Worm (Caenorhabditis elegans) whole organism, L2 larva: ENCODE measurements around the gene frpr-7.
"Not testable (repeated sequence)": the region's sequence is repeated elsewhere in the genome, so short reads cannot be mapped to it uniquely, and the experiment has no call there.

Experiments
- F13H6.1 ChIP-seq: sonication (generic microtip); optimal IDR thresholded peaks from 2 replicates; lab custom pipeline; 2016; ENCODE audit warnings: missing genetic modification characterization, missing compliant biosample characterization
- ZK546.5 ChIP-seq: sonication (generic microtip); optimal IDR thresholded peaks from 2 replicates; lab custom pipeline; 2017; ENCODE audit warnings: missing biosample characterization, missing genetic modification characterization
- alr-1 ChIP-seq: fragments of 150-350 bp; optimal IDR thresholded peaks from 2 replicates; lab custom pipeline; 2014; ENCODE audit warnings: missing biosample characterization, missing genetic modification characterization
- aly-2 ChIP-seq: fragments of 150-350 bp; optimal IDR thresholded peaks from 2 replicates; lab custom pipeline; 2014; ENCODE audit warnings: missing biosample characterization, missing genetic modification characterization
- ama-1 ChIP-seq: fragments of 150-350 bp; optimal IDR thresholded peaks from 2 replicates; lab custom pipeline; 2018; ENCODE audit warnings: inconsistent platforms
- ceh-16 ChIP-seq: fragments of 150-350 bp; optimal IDR thresholded peaks from 2 replicates; lab custom pipeline; 2014; ENCODE audit warnings: missing biosample characterization, missing genetic modification characterization
- ceh-82 ChIP-seq: fragments of 150-350 bp; optimal IDR thresholded peaks from 2 replicates; lab custom pipeline; 2014; ENCODE audit warnings: missing biosample characterization, missing genetic modification characterization
- dmd-4 ChIP-seq: sonication (generic microtip); optimal IDR thresholded peaks from 2 replicates; lab custom pipeline; 2017; ENCODE audit warnings: missing biosample characterization, missing genetic modification characterization
- elt-1 ChIP-seq: fragments of 150-350 bp; optimal IDR thresholded peaks from 2 replicates; lab custom pipeline; 2014; ENCODE audit warnings: missing biosample characterization, missing genetic modification characterization
- fos-1 ChIP-seq: fragments of 150-350 bp; optimal IDR thresholded peaks from 2 replicates; lab custom pipeline; 2014; ENCODE audit warnings: missing biosample characterization, missing genetic modification characterization
- gmeb-1 ChIP-seq: fragments of 150-350 bp; optimal IDR thresholded peaks from 2 replicates; lab custom pipeline; 2014; ENCODE audit warnings: missing biosample characterization, missing genetic modification characterization
- lin-11 ChIP-seq: fragments of 150-350 bp; sonication (generic microtip); optimal IDR thresholded peaks from 2 replicates; lab custom pipeline; 2014; ENCODE audit warnings: missing biosample characterization, missing genetic modification characterization, inconsistent platforms, mixed read lengths
- lin-39 ChIP-seq: fragments of 150-350 bp; optimal IDR thresholded peaks from 2 replicates; lab custom pipeline; 2014; ENCODE audit warnings: missing biosample characterization, missing genetic modification reagents, missing genetic modification characterization
- lsy-2 ChIP-seq, 2 experiments: fragments of 150-350 bp in 1 of 2; sonication (generic microtip) in 1 of 2; optimal IDR thresholded peaks; 2 replicates each; lab custom pipeline; 2014 to 2017; ENCODE audit warnings: missing biosample characterization in 2 of 2, missing genetic modification characterization in 2 of 2
- mab-5 ChIP-seq: fragments of 150-350 bp; optimal IDR thresholded peaks from 2 replicates; lab custom pipeline; 2014; ENCODE audit warnings: missing biosample characterization, missing genetic modification characterization
- mbf-1 ChIP-seq: sonication (generic microtip); optimal IDR thresholded peaks from 2 replicates; lab custom pipeline; 2017; ENCODE audit warnings: missing biosample characterization, missing genetic modification characterization
- mdl-1 ChIP-seq, 2 experiments: fragments of 150-350 bp in 1 of 2; sonication (generic microtip) in 1 of 2; optimal IDR thresholded peaks; 2 replicates each; lab custom pipeline; 2017; ENCODE audit warnings: missing biosample characterization in 2 of 2, missing genetic modification characterization in 2 of 2
- nhr-10 ChIP-seq: sonication (generic microtip); optimal IDR thresholded peaks from 2 replicates; lab custom pipeline; 2017; ENCODE audit warnings: missing biosample characterization, missing genetic modification characterization
- nhr-12 ChIP-seq: fragments of 150-350 bp; optimal IDR thresholded peaks from 2 replicates; lab custom pipeline; 2014; ENCODE audit warnings: missing biosample characterization, missing genetic modification characterization
- nhr-129 ChIP-seq: fragments of 150-350 bp; optimal IDR thresholded peaks from 2 replicates; lab custom pipeline; 2014; ENCODE audit warnings: missing biosample characterization, missing genetic modification characterization
- nhr-21 ChIP-seq: fragments of 150-350 bp; optimal IDR thresholded peaks from 2 replicates; lab custom pipeline; 2014; ENCODE audit warnings: missing biosample characterization, missing genetic modification characterization
- nhr-23 ChIP-seq: fragments of 150-350 bp; optimal IDR thresholded peaks from 2 replicates; lab custom pipeline; 2014; ENCODE audit warnings: missing biosample characterization, missing genetic modification reagents, missing genetic modification characterization
- nhr-237 ChIP-seq: fragments of 150-350 bp; optimal IDR thresholded peaks from 2 replicates; lab custom pipeline; 2014; ENCODE audit warnings: missing biosample characterization, missing genetic modification characterization
- nhr-25 ChIP-seq: fragments of 150-350 bp; sonication (generic microtip); optimal IDR thresholded peaks from 3 replicates; lab custom pipeline; 2014; ENCODE audit warnings: missing biosample characterization, missing genetic modification characterization
- nhr-6 ChIP-seq: fragments of 150-350 bp; optimal IDR thresholded peaks from 2 replicates; lab custom pipeline; 2014; ENCODE audit warnings: missing biosample characterization, missing genetic modification characterization
- nhr-77 ChIP-seq: fragments of 150-350 bp; optimal IDR thresholded peaks from 2 replicates; lab custom pipeline; 2014; ENCODE audit warnings: missing biosample characterization, missing genetic modification characterization
- peb-1 ChIP-seq: fragments of 150-350 bp; optimal IDR thresholded peaks from 2 replicates; lab custom pipeline; 2014; ENCODE audit warnings: missing biosample characterization, missing genetic modification characterization
- sem-4 ChIP-seq: fragments of 150-350 bp; optimal IDR thresholded peaks from 2 replicates; lab custom pipeline; 2014; ENCODE audit warnings: missing biosample characterization, missing genetic modification reagents, missing genetic modification characterization
- skn-1 ChIP-seq: sonication (generic microtip); optimal IDR thresholded peaks from 2 replicates; lab custom pipeline; 2017; ENCODE audit warnings: missing biosample characterization, missing genetic modification characterization
- sma-3 ChIP-seq: sonication (generic microtip); optimal IDR thresholded peaks from 2 replicates; lab custom pipeline; 2016; ENCODE audit warnings: missing genetic modification reagents, missing genetic modification characterization, missing compliant biosample characterization
- sma-9 ChIP-seq, 2 experiments: fragments of 150-350 bp in 1 of 2; sonication (generic microtip) in 1 of 2; optimal IDR thresholded peaks; 2 replicates each; lab custom pipeline; 2014 to 2016; ENCODE audit warnings: missing genetic modification characterization in 2 of 2, mild to moderate bottlenecking in 1 of 2, missing biosample characterization in 1 of 2, missing compliant biosample characterization in 1 of 2, missing genetic modification reagents in 1 of 2, moderate library complexity in 1 of 2
- snpc-4 ChIP-seq: fragments of 150-350 bp; optimal IDR thresholded peaks from 2 replicates; lab custom pipeline; 2014; ENCODE audit warnings: missing biosample characterization, missing genetic modification characterization
- unc-39 ChIP-seq: fragments of 150-350 bp; optimal IDR thresholded peaks from 2 replicates; lab custom pipeline; 2014; ENCODE audit warnings: missing biosample characterization, missing genetic modification characterization
- unc-55 ChIP-seq: fragments of 150-350 bp; sonication (generic microtip); optimal IDR thresholded peaks from 3 replicates; lab custom pipeline; 2014; ENCODE audit warnings: missing biosample characterization, missing genetic modification reagents, missing genetic modification characterization
- unc-62 ChIP-seq: fragments of 150-350 bp; optimal IDR thresholded peaks from 2 replicates; lab custom pipeline; 2014; ENCODE audit warnings: missing biosample characterization, missing genetic modification reagents, missing genetic modification characterization
- zag-1 ChIP-seq: fragments of 150-350 bp; optimal IDR thresholded peaks from 2 replicates; lab custom pipeline; 2014; ENCODE audit warnings: missing biosample characterization, missing genetic modification characterization
- ztf-4 ChIP-seq: fragments of 150-350 bp; optimal IDR thresholded peaks from 2 replicates; lab custom pipeline; 2014; ENCODE audit warnings: missing biosample characterization, missing genetic modification characterization

The frpr-7 gene

DNA sequence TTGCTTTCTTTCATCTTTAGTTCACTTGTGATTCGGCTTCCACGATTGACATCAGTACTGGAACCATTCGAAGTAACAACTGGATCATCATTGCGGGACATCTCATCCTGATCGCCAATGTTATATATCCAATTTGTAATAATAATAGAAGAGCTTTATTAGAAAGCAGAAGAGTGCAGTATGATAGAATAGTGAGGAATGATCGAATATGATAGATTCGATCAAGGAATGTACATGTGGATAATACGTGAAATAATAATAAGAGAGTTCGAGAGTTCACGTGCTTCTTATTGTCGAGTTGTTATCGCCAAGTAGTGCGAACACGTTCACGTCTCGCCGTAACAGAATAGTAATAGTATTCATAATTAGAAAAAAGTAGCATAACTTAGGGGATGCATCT lies 668 bp downstream of the frpr-7 start, which contains the start of gene F39B3.3:
TSS of gene F39B3.3 (minus strand) at position 101 of the 400 bp plus-strand sequence.
- TF ChIP-seq lin-11 (tag; lab: Kevin White, UChicago); nhr-21; sem-4: not testable (repeated sequence)

DNA sequence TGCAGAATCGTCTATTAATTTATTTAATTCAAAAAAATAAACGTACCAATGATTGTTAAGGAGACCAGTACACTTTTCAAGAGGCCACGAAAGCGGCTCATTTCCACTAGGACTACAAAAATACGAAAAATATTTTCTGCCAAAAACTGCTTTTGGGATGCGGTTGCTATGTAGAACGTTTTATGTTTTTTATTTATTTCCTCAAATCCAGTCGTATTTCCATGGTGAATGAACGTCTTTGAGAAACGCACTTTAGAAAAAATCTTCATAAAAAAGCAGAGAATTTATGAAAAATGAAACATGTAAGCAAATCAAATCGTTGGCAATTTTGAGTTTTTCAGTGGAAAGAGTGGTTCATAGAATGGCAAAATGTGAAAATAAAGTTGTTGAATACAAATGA lies 12.3 kb downstream of the frpr-7 start, which contains the start of gene F39B3.7:
TSS of gene F39B3.7 (minus strand) at position 101 of the 400 bp plus-strand sequence.
- TF ChIP-seq ztf-4 (tag; lab: Kevin White, UChicago) (no peak), mbf-1 (tag; lab: Kevin White, UChicago) (no peak), skn-1 (tag; lab: Kevin White, UChicago) (no peak), fos-1 (tag; lab: Kevin White, UChicago) (no peak), aly-2 (tag; lab: Kevin White, UChicago) (no peak), nhr-6 (no peak), ZK546.5 (tag; lab: Kevin White, UChicago) (no peak), alr-1 (tag; lab: Kevin White, UChicago) (no peak), lsy-2 (tag; optimal IDR thresholded peaks at IDR 0.05; lab: Kevin White, UChicago) (no peak), nhr-25 (tag; lab: Kevin White, UChicago) (no peak), nhr-23 (no peak), nhr-12 (tag; lab: Kevin White, UChicago) (no peak), mab-5 (tag; lab: Kevin White, UChicago) (no peak), nhr-237 (tag; lab: Kevin White, UChicago) (no peak), sma-9 (GFP tag; optimal IDR thresholded peaks at IDR 0.05; lab: Kevin White, UChicago) (no peak), sma-9 (tag; optimal IDR thresholded peaks at IDR 0.05; lab: Kevin White, UChicago) (no peak), gmeb-1 (tag; lab: Kevin White, UChicago) (no peak), unc-55 (GFP tag; lab: Kevin White, UChicago) (no peak), sma-3 (no peak)

DNA sequence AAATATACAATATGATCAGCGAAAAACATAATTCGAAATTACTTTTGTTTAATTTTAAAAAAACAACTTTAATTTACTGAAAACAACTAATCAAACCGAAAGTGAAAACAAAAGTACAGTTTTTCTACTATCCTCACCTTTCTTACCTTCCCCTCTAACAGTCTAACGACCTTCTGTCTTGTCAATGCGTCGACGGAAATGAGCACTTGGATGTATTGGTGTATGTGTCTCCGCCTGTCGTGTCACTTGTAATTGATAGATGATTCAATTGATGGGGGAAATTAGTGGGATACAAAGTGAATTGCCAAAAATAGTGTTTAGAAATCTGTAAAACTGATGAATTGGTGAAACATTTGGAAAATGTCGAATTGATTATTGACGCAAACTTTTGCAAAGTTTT lies 16.3 kb downstream of the frpr-7 start, which contains the start of gene F31A3.5:
TSS of gene F31A3.5 (minus strand) at position 200 of the 400 bp plus-strand sequence.
- no peak for TF ChIP-seq nhr-129 (tag; lab: Kevin White, UChicago)
- TF ChIP-seq ceh-82 (tag; lab: Kevin White, UChicago) = no peak
- no peak for TF ChIP-seq ceh-16 (tag; lab: Kevin White, UChicago)
- TF ChIP-seq nhr-23 = no peak
- TF ChIP-seq, all 48 proteins: peak for 0

DNA sequence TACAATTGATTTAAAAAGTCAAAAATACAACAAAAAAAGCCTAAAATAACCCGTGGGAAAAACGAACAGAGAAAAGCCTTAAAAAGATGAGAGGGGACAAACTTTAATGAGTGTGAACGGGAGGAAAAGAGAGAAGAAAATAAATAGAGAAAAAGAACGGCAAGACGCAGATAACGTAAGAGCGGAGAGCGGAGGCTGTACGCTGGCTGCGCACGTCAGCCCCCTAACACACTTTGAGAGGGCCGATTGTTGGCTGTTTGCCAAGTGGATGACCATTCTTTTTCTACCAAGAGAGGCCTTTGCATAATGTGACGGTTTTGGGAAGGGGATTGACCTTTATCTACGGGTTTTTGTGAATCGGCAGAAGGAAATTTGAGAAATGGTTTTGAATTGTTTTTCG lies 17.5 kb downstream of the frpr-7 start:
- TF ChIP-seq mbf-1 (tag; lab: Kevin White, UChicago) (no peak), sem-4 (peak; percentile 51)

DNA sequence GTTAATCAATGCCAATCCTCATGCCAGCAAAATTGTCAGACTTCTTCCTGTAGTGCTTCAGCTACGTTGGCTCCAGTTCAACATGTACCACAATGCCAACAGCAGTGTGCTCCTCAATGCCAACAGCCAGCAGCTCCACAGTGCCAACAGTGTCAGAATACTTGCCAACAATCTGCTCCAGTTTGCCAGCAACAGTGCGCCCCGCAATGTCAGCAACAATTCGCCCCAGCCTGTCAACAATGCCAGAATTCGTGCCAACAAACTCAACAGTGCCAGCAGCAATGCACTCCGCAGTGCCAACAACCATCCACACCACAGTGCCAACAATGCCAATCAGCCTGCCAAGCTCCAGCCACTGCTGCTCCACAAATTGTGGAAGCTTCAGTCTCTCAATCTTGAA lies 25.9 kb downstream of the frpr-7 start:
- TF ChIP-seq snpc-4 (tag; lab: Kevin White, UChicago) (no peak), sma-9 (GFP tag; optimal IDR thresholded peaks at IDR 0.05; lab: Kevin White, UChicago) (no peak), sma-9 (tag; optimal IDR thresholded peaks at IDR 0.05; lab: Kevin White, UChicago) (no peak), ztf-4 (tag; lab: Kevin White, UChicago) (no peak)
- TF ChIP-seq, all 48 proteins: peak for 0

DNA sequence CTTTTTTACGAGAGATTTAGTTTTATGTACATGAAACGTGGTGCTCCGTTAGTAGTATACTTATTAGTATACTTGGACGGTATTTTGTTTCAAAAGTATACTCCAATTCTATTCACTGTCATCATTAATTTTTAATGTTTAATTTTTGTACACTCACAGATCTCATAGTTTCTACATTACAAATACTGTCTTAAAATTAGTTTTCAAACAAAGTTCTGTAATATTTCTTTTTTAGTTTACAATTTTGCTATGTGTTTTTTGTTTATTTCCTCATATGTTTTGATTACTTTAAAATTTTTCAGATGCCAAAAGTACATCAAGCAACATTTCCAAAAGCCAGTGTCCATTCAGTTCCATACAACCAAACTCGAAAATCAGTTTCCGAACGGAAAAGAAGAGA lies 28.9 kb downstream of the frpr-7 start, which contains the start of gene hlh-28:
TSS of gene hlh-28 (plus strand) at position 301 of the 400 bp plus-strand sequence.
- not testable (repeated sequence) for TF ChIP-seq nhr-77 (tag; lab: Kevin White, UChicago); ama-1 (lab: Kevin White, UChicago); aly-2 (tag; lab: Kevin White, UChicago)

DNA sequence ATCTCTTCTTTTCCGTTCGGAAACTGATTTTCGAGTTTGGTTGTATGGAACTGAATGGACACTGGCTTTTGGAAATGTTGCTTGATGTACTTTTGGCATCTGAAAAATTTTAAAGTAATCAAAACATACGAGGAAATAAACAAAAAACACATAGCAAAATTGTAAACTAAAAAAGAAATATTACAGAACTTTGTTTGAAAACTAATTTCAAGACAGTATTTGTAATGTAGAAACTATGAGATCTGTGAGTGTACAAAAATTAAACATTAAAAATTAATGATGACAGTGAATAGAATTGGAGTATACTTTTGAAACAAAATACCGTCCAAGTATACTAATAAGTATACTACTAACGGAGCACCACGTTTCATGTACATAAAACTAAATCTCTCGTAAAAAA lies 31.1 kb downstream of the frpr-7 start, which contains the start of gene hlh-29:
TSS of gene hlh-29 (minus strand) at position 101 of the 400 bp plus-strand sequence.
- not testable (repeated sequence) for TF ChIP-seq ceh-82, ceh-16, aly-2 (tag; lab: Kevin White, UChicago)

DNA sequence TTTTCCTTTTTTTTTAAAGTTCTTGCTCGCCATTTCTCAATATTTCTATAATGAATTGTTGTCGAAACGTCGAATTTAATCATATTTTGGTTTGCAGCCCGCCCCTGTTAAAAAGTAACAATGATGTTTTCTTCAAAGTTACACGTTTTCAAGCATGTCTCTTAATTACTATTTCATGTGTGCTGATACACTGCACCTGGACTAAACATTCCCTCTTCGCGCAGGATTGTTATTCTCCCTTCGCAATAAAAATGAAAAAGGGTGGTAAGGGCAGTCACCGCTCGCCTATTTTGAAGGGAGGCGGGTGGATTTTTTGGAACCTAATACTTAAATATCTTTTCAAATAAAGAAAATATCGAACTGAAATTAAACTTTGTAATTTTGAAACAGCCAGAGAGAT lies 34.2 kb downstream of the frpr-7 start:
- TF ChIP-seq ama-1 (lab: Kevin White, UChicago) (no peak), gmeb-1 (tag; lab: Kevin White, UChicago) (no peak), sem-4 (no peak), unc-55 (GFP tag; lab: Kevin White, UChicago) (peak; percentile 53), nhr-237 (tag; lab: Kevin White, UChicago) (no peak), F13H6.1 (tag; lab: Kevin White, UChicago) (peak; percentile 33), ztf-4 (tag; lab: Kevin White, UChicago) (no peak), nhr-6 (peak; percentile 9), lin-39 (tag; lab: Kevin White, UChicago) (no peak), mab-5 (tag; lab: Kevin White, UChicago) (no peak), ceh-16 (tag; lab: Kevin White, UChicago) (no peak), unc-39 (tag; lab: Kevin White, UChicago) (no peak), zag-1 (tag; lab: Kevin White, UChicago) (no peak), dmd-4 (no peak), peb-1 (tag; lab: Kevin White, UChicago) (no peak), mdl-1 (tag; optimal IDR thresholded peaks at IDR 0.05; lab: Kevin White, UChicago) (no peak), elt-1 (no peak), unc-62 (GFP tag; lab: Kevin White, UChicago) (no peak), nhr-10 (tag; lab: Kevin White, UChicago) (no peak)
